Worm (Caenorhabditis elegans) whole organism, L3 larva: Measurements from ENCODE around the gene R04D3.2.

Source experiments
- R02D3.7 ChIP-seq: fragments of 150-350 bp; optimal IDR thresholded peaks from 2 replicates; lab custom pipeline; 2014; ENCODE audit warnings: missing biosample characterization, missing genetic modification characterization
- ZK546.5 ChIP-seq: sonication (generic microtip); optimal IDR thresholded peaks from 2 replicates; lab custom pipeline; 2017; ENCODE audit warnings: missing biosample characterization, missing genetic modification characterization
- aly-2 ChIP-seq: fragments of 150-350 bp; optimal IDR thresholded peaks from 2 replicates; lab custom pipeline; 2014; ENCODE audit warnings: missing biosample characterization, missing genetic modification characterization
- ama-1 ChIP-seq: fragments of 150-350 bp; optimal IDR thresholded peaks from 2 replicates; lab custom pipeline; 2018
- ceh-16 ChIP-seq: sonication (generic microtip); optimal IDR thresholded peaks from 2 replicates; lab custom pipeline; 2017; ENCODE audit warnings: missing biosample characterization, missing genetic modification characterization
- ceh-28 ChIP-seq: fragments of 150-350 bp; optimal IDR thresholded peaks from 2 replicates; lab custom pipeline; 2014; ENCODE audit warnings: missing biosample characterization, missing genetic modification reagents, missing genetic modification characterization
- ceh-82 ChIP-seq: fragments of 150-350 bp; optimal IDR thresholded peaks from 2 replicates; lab custom pipeline; 2014; ENCODE audit warnings: missing biosample characterization, missing genetic modification characterization
- ceh-9 ChIP-seq: sonication (generic microtip); optimal IDR thresholded peaks from 2 replicates; lab custom pipeline; 2018; ENCODE audit warnings: missing biosample characterization, missing genetic modification characterization
- daf-12 ChIP-seq: fragments of 150-350 bp; optimal IDR thresholded peaks from 2 replicates; lab custom pipeline; 2014; ENCODE audit warnings: missing biosample characterization, missing genetic modification reagents, missing genetic modification characterization
- egl-27 ChIP-seq: sonication (generic microtip); optimal IDR thresholded peaks from 4 replicates; lab custom pipeline; 2017; ENCODE audit warnings: missing biosample characterization, missing genetic modification reagents, missing genetic modification characterization
- elt-1 ChIP-seq: fragments of 150-350 bp; optimal IDR thresholded peaks from 2 replicates; lab custom pipeline; 2014; ENCODE audit warnings: missing biosample characterization, missing genetic modification characterization
- elt-2 ChIP-seq: sonication (generic microtip); optimal IDR thresholded peaks from 2 replicates; lab custom pipeline; 2016; ENCODE audit warnings: missing genetic modification reagents, mild to moderate bottlenecking, missing genetic modification characterization, missing compliant biosample characterization
- elt-3 ChIP-seq, 3 experiments: fragments of 150-350 bp in 1 of 3; sonication (generic microtip) in 2 of 3; optimal IDR thresholded peaks; 2 replicates in 2 of 3; 4 replicates in 1 of 3; lab custom pipeline; 2014 to 2017; ENCODE audit warnings: missing biosample characterization in 3 of 3, missing genetic modification characterization in 3 of 3
- eor-1 ChIP-seq, 2 experiments: fragments of 150-350 bp; optimal IDR thresholded peaks; 2 replicates each; lab custom pipeline; 2014 to 2018; ENCODE audit warnings: missing biosample characterization in 2 of 2, missing genetic modification characterization in 2 of 2
- fkh-10 ChIP-seq: sonication (generic microtip); optimal IDR thresholded peaks from 2 replicates; lab custom pipeline; 2017; ENCODE audit warnings: missing biosample characterization, missing genetic modification reagents, missing genetic modification characterization
- fkh-2 ChIP-seq: fragments of 150-350 bp; optimal IDR thresholded peaks from 2 replicates; lab custom pipeline; 2014; ENCODE audit warnings: missing biosample characterization, missing genetic modification reagents, missing genetic modification characterization
- fos-1 ChIP-seq: fragments of 150-350 bp; optimal IDR thresholded peaks from 2 replicates; lab custom pipeline; 2014; ENCODE audit warnings: missing biosample characterization, missing genetic modification characterization
- hmg-11 ChIP-seq: sonication (generic microtip); optimal IDR thresholded peaks from 2 replicates; lab custom pipeline; 2016; ENCODE audit warnings: missing genetic modification characterization, missing compliant biosample characterization
- jun-1 ChIP-seq: fragments of 150-350 bp; optimal IDR thresholded peaks from 2 replicates; lab custom pipeline; 2014; ENCODE audit warnings: missing biosample characterization, missing genetic modification reagents, missing genetic modification characterization
- lin-15B ChIP-seq: fragments of 150-350 bp; optimal IDR thresholded peaks from 2 replicates; lab custom pipeline; 2014; ENCODE audit warnings: missing biosample characterization, missing genetic modification characterization
- lin-39 ChIP-seq: fragments of 150-350 bp; optimal IDR thresholded peaks from 2 replicates; lab custom pipeline; 2018; ENCODE audit warnings: missing biosample characterization, missing genetic modification reagents, missing genetic modification characterization
- lsy-12 ChIP-seq: sonication (generic microtip); optimal IDR thresholded peaks from 2 replicates; lab custom pipeline; 2016; ENCODE audit warnings: mild to moderate bottlenecking, missing genetic modification characterization, missing compliant biosample characterization
- mdl-1 ChIP-seq: fragments of 150-350 bp; optimal IDR thresholded peaks from 2 replicates; lab custom pipeline; 2014; ENCODE audit warnings: missing biosample characterization, missing genetic modification characterization
- mml-1 ChIP-seq: fragments of 150-350 bp; sonication (generic microtip); optimal IDR thresholded peaks from 3 replicates; lab custom pipeline; 2014; ENCODE audit warnings: missing biosample characterization, missing genetic modification characterization
- nfya-1 ChIP-seq: sonication (generic microtip); optimal IDR thresholded peaks from 2 replicates; lab custom pipeline; 2017; ENCODE audit warnings: missing genetic modification characterization, mild to moderate bottlenecking, missing compliant biosample characterization, antibody characterized with exemption, moderate library complexity; ENCODE audit not compliant: insufficient read depth
- nhr-11 ChIP-seq: fragments of 150-350 bp; optimal IDR thresholded peaks from 2 replicates; lab custom pipeline; 2014; ENCODE audit warnings: missing biosample characterization, missing genetic modification characterization
- nhr-237 ChIP-seq: fragments of 150-350 bp; optimal IDR thresholded peaks from 2 replicates; lab custom pipeline; 2014; ENCODE audit warnings: missing biosample characterization, missing genetic modification characterization
- nhr-28 ChIP-seq: fragments of 150-350 bp; optimal IDR thresholded peaks from 2 replicates; lab custom pipeline; 2014; ENCODE audit warnings: missing biosample characterization, missing genetic modification characterization
- nhr-43 ChIP-seq: sonication (generic microtip); optimal IDR thresholded peaks from 2 replicates; lab custom pipeline; 2016; ENCODE audit warnings: mild to moderate bottlenecking, missing genetic modification characterization, missing compliant biosample characterization; ENCODE audit not compliant: poor library complexity, severe bottlenecking
- nhr-76 ChIP-seq: fragments of 150-350 bp; sonication (generic microtip); optimal IDR thresholded peaks from 5 replicates; lab custom pipeline; 2014; ENCODE audit warnings: missing biosample characterization, missing genetic modification characterization
- nhr-77 ChIP-seq: fragments of 150-350 bp; optimal IDR thresholded peaks from 2 replicates; lab custom pipeline; 2014; ENCODE audit warnings: missing biosample characterization, missing genetic modification characterization
- pha-4 ChIP-seq: fragments of 150-350 bp; optimal IDR thresholded peaks from 2 replicates; lab custom pipeline; 2014; ENCODE audit warnings: missing biosample characterization, missing genetic modification reagents, missing genetic modification characterization
- pqm-1 ChIP-seq: fragments of 150-350 bp; optimal IDR thresholded peaks from 2 replicates; lab custom pipeline; 2017; ENCODE audit warnings: missing biosample characterization, missing genetic modification characterization, inconsistent platforms
- sea-2 ChIP-seq: fragments of 150-350 bp; sonication (generic microtip); optimal IDR thresholded peaks from 4 replicates; lab custom pipeline; 2014; ENCODE audit warnings: missing biosample characterization, missing genetic modification reagents, missing genetic modification characterization
- skn-1 ChIP-seq: fragments of 150-350 bp; optimal IDR thresholded peaks from 2 replicates; lab custom pipeline; 2014; ENCODE audit warnings: missing biosample characterization, missing genetic modification characterization
- snpc-4 ChIP-seq: fragments of 150-350 bp; optimal IDR thresholded peaks from 2 replicates; lab custom pipeline; 2014; ENCODE audit warnings: missing biosample characterization, missing genetic modification characterization
- tbx-2 ChIP-seq: sonication (generic microtip); optimal IDR thresholded peaks from 2 replicates; lab custom pipeline; 2016; ENCODE audit warnings: mild to moderate bottlenecking, missing genetic modification characterization, missing compliant biosample characterization
- unc-39 ChIP-seq: sonication (generic microtip); optimal IDR thresholded peaks from 4 replicates; lab custom pipeline; 2017; ENCODE audit warnings: missing biosample characterization, missing genetic modification characterization
- zag-1 ChIP-seq: fragments of 150-350 bp; optimal IDR thresholded peaks from 2 replicates; lab custom pipeline; 2014; ENCODE audit warnings: missing biosample characterization, missing genetic modification characterization
- ztf-11 ChIP-seq: fragments of 150-350 bp; optimal IDR thresholded peaks from 2 replicates; lab custom pipeline; 2014; ENCODE audit warnings: missing biosample characterization, missing genetic modification characterization
- ztf-4 ChIP-seq: fragments of 150-350 bp; optimal IDR thresholded peaks from 2 replicates; lab custom pipeline; 2014; ENCODE audit warnings: missing biosample characterization, missing genetic modification characterization

Gene R04D3.2

ce11 chrX:13262195-13262594, 24.2 kb downstream of the R04D3.2 start, which contains the start of gene K09A11.1:
K09A11.1 (plus strand) TSS chrX:13262495.
- TF ChIP-seq daf-12 (no peak), ceh-28 (tag; lab: Kevin White, UChicago) (no peak), nhr-11 (no peak), nfya-1 (tag; lab: Kevin White, UChicago) (no peak), nhr-43 (tag; lab: Kevin White, UChicago) (no peak), eor-1 (tag; optimal IDR thresholded peaks at IDR 0.05; lab: Kevin White, UChicago) (no peak), lin-39 (tag; lab: Kevin White, UChicago) (no peak), ceh-9 (tag; lab: Kevin White, UChicago) (no peak), egl-27 (tag; lab: Kevin White, UChicago) (no peak), pha-4 (no peak), unc-39 (tag; lab: Kevin White, UChicago) (no peak), zag-1 (no peak), skn-1 (tag; lab: Kevin White, UChicago) (no peak), elt-2 (tag; lab: Kevin White, UChicago) (no peak)

DNA sequence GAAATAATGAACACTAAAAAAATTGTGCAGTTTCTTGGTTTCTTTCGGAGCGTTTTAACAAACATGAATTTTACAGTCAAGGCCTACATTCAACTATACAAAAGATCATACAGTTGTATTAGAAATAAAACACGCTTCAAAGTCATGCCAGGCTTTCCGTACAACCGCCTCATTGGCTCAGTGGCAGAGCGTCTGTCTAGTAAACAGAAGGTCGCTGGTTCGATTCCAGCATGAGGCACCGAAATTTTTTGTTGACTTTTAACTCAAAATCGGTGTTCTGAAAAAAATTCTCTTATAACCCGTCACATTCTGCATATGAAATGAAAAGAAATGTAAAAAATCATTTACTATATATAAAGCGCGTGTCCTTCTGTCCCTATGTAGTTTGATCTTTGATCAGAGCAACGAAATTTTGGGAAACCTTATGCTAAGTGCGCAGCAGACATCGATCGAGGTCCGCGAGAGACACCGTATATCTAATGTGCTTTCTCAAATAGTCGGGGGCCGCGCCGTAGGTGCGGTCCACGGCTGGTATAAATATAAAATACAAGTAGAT, 25.3 kb downstream of the R04D3.2 start:
- TF ChIP-seq pqm-1 (tag; lab: Kevin White, UChicago) (peak; percentile 21), elt-2 (tag; lab: Kevin White, UChicago) (peak; percentile 23)

ce11 chrX:13257577-13257976, 28.9 kb downstream of the R04D3.2 start, which contains the start of gene K08H2.10:
K08H2.10 (plus strand) TSS chrX:13257806.
- TF ChIP-seq jun-1 (tag; lab: Kevin White, UChicago) (peak; percentile 43), unc-39 (tag; lab: Kevin White, UChicago) (no peak), hmg-11 (tag; lab: Kevin White, UChicago) (no peak), elt-2 (tag; lab: Kevin White, UChicago) (peak; percentile 97), skn-1 (tag; lab: Kevin White, UChicago) (no peak), ama-1 (lab: Kevin White, UChicago) (no peak), R02D3.7 (no peak), pqm-1 (tag; lab: Kevin White, UChicago) (peak; percentile 45), aly-2 (no peak), daf-12 (no peak), nhr-43 (tag; lab: Kevin White, UChicago) (no peak), ZK546.5 (tag; lab: Kevin White, UChicago) (no peak), elt-1 (tag; lab: Kevin White, UChicago) (no peak), fos-1 (tag; lab: Kevin White, UChicago) (no peak), ceh-16 (tag; lab: Kevin White, UChicago) (no peak), nhr-28 (no peak), mml-1 (tag; lab: Kevin White, UChicago) (no peak), egl-27 (tag; lab: Kevin White, UChicago) (no peak), ztf-4 (no peak), nhr-237 (tag; lab: Kevin White, UChicago) (no peak), elt-3 (tag; optimal IDR thresholded peaks at IDR 0.05; lab: Kevin White, UChicago) (no peak), fkh-2 (tag; lab: Kevin White, UChicago) (no peak), ceh-82 (no peak), snpc-4 (tag; lab: Kevin White, UChicago) (no peak), nhr-11 (no peak), nhr-77 (tag; lab: Kevin White, UChicago) (no peak)

DNA sequence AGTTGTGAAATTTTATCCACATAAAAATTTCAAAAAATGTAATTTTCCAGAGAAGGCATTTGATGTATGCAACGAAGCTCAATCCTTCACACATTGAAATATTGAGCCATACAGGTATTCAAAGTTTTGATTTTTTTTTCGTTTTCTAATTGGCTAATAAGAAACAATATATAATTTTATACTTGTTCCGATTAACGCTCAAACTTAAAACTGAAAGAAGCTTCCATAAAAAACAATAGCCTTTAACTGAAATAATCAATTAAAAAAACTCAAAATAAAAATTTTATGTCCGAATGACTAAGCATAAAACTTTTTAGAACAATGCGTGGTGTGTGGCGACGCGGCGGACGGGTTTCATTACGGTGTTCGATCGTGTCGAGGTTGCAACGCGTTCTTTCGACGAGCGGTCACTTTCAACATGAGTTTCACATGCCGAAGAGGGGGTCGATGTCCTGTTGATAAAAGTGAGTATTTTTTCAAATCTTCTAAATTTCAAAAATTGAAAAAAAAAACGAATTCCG, 34.5 kb downstream of the R04D3.2 start, which contains the start of gene nhr-32:
TSS of gene nhr-32 (plus strand) at position 51 of the 521 bp plus-strand sequence.
- TF ChIP-seq elt-3 (tag; optimal IDR thresholded peaks at IDR 0.05; lab: Kevin White, UChicago) (no peak), nhr-43 (tag; lab: Kevin White, UChicago) (peak; percentile 14)

ce11 chrX:13251354-13251843, 35.0 kb downstream of the R04D3.2 start:
- TF ChIP-seq ZK546.5 (tag; lab: Kevin White, UChicago): no peak
- TF ChIP-seq lin-15B (tag; lab: Kevin White, UChicago): no peak
- no peak for TF ChIP-seq nhr-76 (tag; lab: Kevin White, UChicago)
- no peak for TF ChIP-seq unc-39 (tag; lab: Kevin White, UChicago)
- TF ChIP-seq tbx-2 (tag; lab: Kevin White, UChicago): peak; percentile 42
- TF ChIP-seq elt-1 (tag; lab: Kevin White, UChicago): peak; percentile 82
- TF ChIP-seq skn-1 (tag; lab: Kevin White, UChicago): no peak
- peak; percentile 44 for TF ChIP-seq nhr-43 (tag; lab: Kevin White, UChicago)
- peak; percentile 19 for TF ChIP-seq egl-27 (tag; lab: Kevin White, UChicago)
- TF ChIP-seq fkh-10 (GFP tag; lab: Kevin White, UChicago): no peak
- TF ChIP-seq mdl-1: peak; percentile 87
- no peak for TF ChIP-seq sea-2 (GFP tag; lab: Kevin White, UChicago)
- peak; percentile 89 for TF ChIP-seq pha-4
- TF ChIP-seq mml-1 (tag; lab: Kevin White, UChicago): no peak
- TF ChIP-seq hmg-11 (tag; lab: Kevin White, UChicago): peak; percentile 55
- TF ChIP-seq snpc-4 (tag; lab: Kevin White, UChicago): peak; percentile 53
- no peak for TF ChIP-seq ztf-11 (tag; lab: Kevin White, UChicago)
- peak; percentile 10 for TF ChIP-seq ztf-4
- peak; percentile 25 for TF ChIP-seq lsy-12 (tag; lab: Kevin White, UChicago)
- no peak for TF ChIP-seq eor-1 (tag; optimal IDR thresholded peaks at IDR 0.05; lab: Kevin White, UChicago)
- TF ChIP-seq nhr-77 (tag; lab: Kevin White, UChicago): no peak
- TF ChIP-seq ceh-28 (tag; lab: Kevin White, UChicago): no peak
- no peak for TF ChIP-seq zag-1
- TF ChIP-seq ceh-82: no peak
